Fruit fly (Drosophila melanogaster) whole organism, embryonic: ENCODE measurements around the gene Arv1.

ENCODE experiments used
- Aef1 ChIP-seq: fragments of 200-800 bp; sonication (Bioruptor generic); IDR thresholded peaks from 3 replicates; pipeline ENCODE4 v1.3.6; 2022; ENCODE audit warnings: missing biosample characterization, missing genetic modification characterization
- Atf3 ChIP-seq: fragments of 200-800 bp; sonication (Bioruptor generic); optimal IDR thresholded peaks from 3 replicates; lab custom pipeline; 2016; ENCODE audit warnings: missing biosample characterization, missing genetic modification characterization
- CG10431 ChIP-seq: fragments of 200-800 bp; sonication (Bioruptor generic); optimal IDR thresholded peaks from 3 replicates; lab custom pipeline; 2018; ENCODE audit warnings: missing biosample characterization, mild to moderate bottlenecking, missing genetic modification characterization
- CG10462 ChIP-seq: fragments of 200-800 bp; sonication (Bioruptor generic); optimal IDR thresholded peaks from 2 replicates; lab custom pipeline; 2016; ENCODE audit warnings: missing biosample characterization, missing genetic modification characterization
- CG12236 ChIP-seq: fragments of 200-800 bp; sonication (Bioruptor generic); optimal IDR thresholded peaks from 2 replicates; lab custom pipeline; 2016; ENCODE audit warnings: missing biosample characterization, missing genetic modification characterization
- CG12744 ChIP-seq: fragments of 200-800 bp; sonication (Bioruptor generic); optimal IDR thresholded peaks from 2 replicates; lab custom pipeline; 2016; ENCODE audit warnings: missing biosample characterization, missing genetic modification characterization
- CG13287 ChIP-seq: fragments of 200-800 bp; sonication (Bioruptor generic); IDR thresholded peaks from 2 replicates; pipeline ENCODE4 v1.3.6; 2022; ENCODE audit warnings: missing biosample characterization, missing genetic modification characterization; ENCODE audit not compliant: partially characterized antibody
- CG13775 ChIP-seq: fragments of 200-800 bp; sonication (Bioruptor generic); optimal IDR thresholded peaks from 3 replicates; lab custom pipeline; 2017; ENCODE audit warnings: missing biosample characterization, mild to moderate bottlenecking, missing genetic modification characterization
- CG14050 ChIP-seq: fragments of 200-800 bp; sonication (Bioruptor generic); IDR thresholded peaks from 3 replicates; pipeline ENCODE4 v1.3.6; 2022; ENCODE audit warnings: missing biosample characterization, missing genetic modification characterization
- CG1603 ChIP-seq: fragments of 200-800 bp; sonication (Bioruptor generic); optimal IDR thresholded peaks from 2 replicates; lab custom pipeline; 2019; ENCODE audit warnings: missing biosample characterization, mild to moderate bottlenecking, missing genetic modification characterization, moderate library complexity
- CG17568 ChIP-seq: fragments of 200-800 bp; sonication (Bioruptor generic); optimal IDR thresholded peaks from 2 replicates; lab custom pipeline; 2018; ENCODE audit warnings: missing biosample characterization, mild to moderate bottlenecking, missing genetic modification characterization, moderate library complexity
- CG18262 ChIP-seq: fragments of 200-800 bp; optimal IDR thresholded peaks from 3 replicates; lab custom pipeline; 2019; ENCODE audit warnings: missing biosample characterization, mild to moderate bottlenecking, missing genetic modification characterization, moderate library complexity
- CG18476 ChIP-seq: fragments of 200-800 bp; sonication (Bioruptor generic); optimal IDR thresholded peaks from 2 replicates; lab custom pipeline; 2016; ENCODE audit warnings: missing biosample characterization, mild to moderate bottlenecking, missing genetic modification characterization
- CG2678 ChIP-seq: fragments of 200-800 bp; sonication (Bioruptor generic); optimal IDR thresholded peaks from 3 replicates; lab custom pipeline; 2019; ENCODE audit warnings: missing biosample characterization, mild to moderate bottlenecking, missing genetic modification characterization, moderate library complexity
- CG2712 ChIP-seq: fragments of 200-800 bp; optimal IDR thresholded peaks from 3 replicates; lab custom pipeline; 2019; ENCODE audit warnings: missing biosample characterization, mild to moderate bottlenecking, missing genetic modification characterization, moderate library complexity
- CG3995 ChIP-seq: fragments of 200-800 bp; sonication (Bioruptor generic); optimal IDR thresholded peaks from 3 replicates; lab custom pipeline; 2016; ENCODE audit warnings: missing biosample characterization, missing genetic modification characterization
- CG6689 ChIP-seq: fragments of 200-800 bp; sonication (Bioruptor generic); IDR thresholded peaks from 2 replicates; pipeline ENCODE4 v1.3.6; 2022; ENCODE audit warnings: missing biosample characterization, missing genetic modification characterization
- CG7987 ChIP-seq: fragments of 200-800 bp; sonication (Bioruptor generic); optimal IDR thresholded peaks from 2 replicates; lab custom pipeline; 2018; ENCODE audit warnings: missing biosample characterization, mild to moderate bottlenecking, missing genetic modification characterization, moderate library complexity
- CG9727 ChIP-seq: fragments of 200-800 bp; sonication (Bioruptor generic); optimal IDR thresholded peaks from 3 replicates; lab custom pipeline; 2017; ENCODE audit warnings: missing biosample characterization, mild to moderate bottlenecking, missing genetic modification characterization
- D ChIP-seq, 2 experiments: fragments of 200-800 bp in 1 of 2; fragments of >200 bp in 1 of 2; sonication (Bioruptor generic) in 1 of 2; optimal IDR thresholded peaks; 2 replicates in 1 of 2; 3 replicates in 1 of 2; lab custom pipeline; 2017; ENCODE audit warnings: mild to moderate bottlenecking in 1 of 2, missing biosample characterization in 1 of 2, missing genetic modification characterization in 1 of 2, missing genetic modification reagents in 1 of 2
- Dfd ChIP-seq, 2 experiments: fragments of >200 bp; optimal IDR thresholded peaks; 2 replicates each; lab custom pipeline; 2017; ENCODE audit warnings: missing biosample characterization in 2 of 2, missing genetic modification characterization in 2 of 2
- Dp ChIP-seq: fragments of 200-800 bp; sonication (Bioruptor generic); optimal IDR thresholded peaks from 2 replicates; lab custom pipeline; 2018; ENCODE audit warnings: missing biosample characterization, mild to moderate bottlenecking, missing genetic modification characterization, moderate library complexity
- E2f2 ChIP-seq: fragments of 200-800 bp; sonication (Bioruptor generic); IDR thresholded peaks from 2 replicates; pipeline ENCODE4 v1.3.6; 2022; ENCODE audit warnings: missing biosample characterization, missing genetic modification characterization
- Ets97D ChIP-seq: fragments of 200-800 bp; sonication (Bioruptor generic); optimal IDR thresholded peaks from 3 replicates; lab custom pipeline; 2016; ENCODE audit warnings: missing biosample characterization, missing genetic modification characterization
- Fer2 ChIP-seq: fragments of 200-800 bp; sonication (Bioruptor generic); optimal IDR thresholded peaks from 2 replicates; lab custom pipeline; 2018; ENCODE audit warnings: missing biosample characterization, mild to moderate bottlenecking, missing genetic modification characterization, moderate library complexity
- Gug ChIP-seq: fragments of 200-800 bp; sonication (Bioruptor generic); IDR thresholded peaks from 4 replicates; pipeline ENCODE4 v1.3.6; 2022; ENCODE audit warnings: missing biosample characterization, missing genetic modification characterization
- HLH54F ChIP-seq: fragments of 200-800 bp; sonication (Bioruptor generic); optimal IDR thresholded peaks from 3 replicates; lab custom pipeline; 2016; ENCODE audit warnings: missing biosample characterization, missing genetic modification characterization
- Hr39 ChIP-seq: fragments of >200 bp; optimal IDR thresholded peaks from 2 replicates; lab custom pipeline; 2017
- Mrtf ChIP-seq: fragments of 200-800 bp; sonication (Bioruptor generic); IDR thresholded peaks from 3 replicates; pipeline ENCODE4 v1.3.6; 2022; ENCODE audit warnings: missing biosample characterization, missing genetic modification characterization
- PHDP ChIP-seq: fragments of 200-800 bp; sonication (Bioruptor generic); optimal IDR thresholded peaks from 3 replicates; lab custom pipeline; 2018; ENCODE audit warnings: missing biosample characterization, mild to moderate bottlenecking, missing genetic modification characterization, moderate library complexity
- Pdp1 ChIP-seq, 2 experiments: fragments of 200-800 bp; sonication (Bioruptor generic); optimal IDR thresholded peaks; 3 replicates each; lab custom pipeline; 2016; ENCODE audit warnings: missing biosample characterization in 2 of 2, missing genetic modification characterization in 2 of 2, mild to moderate bottlenecking in 1 of 2, moderate library complexity in 1 of 2
- Stat92E ChIP-seq, 3 experiments: fragments of >200 bp in 2 of 3; fragments of 200-800 bp in 1 of 3; sonication (Bioruptor generic) in 1 of 3; optimal IDR thresholded peaks; 2 replicates each; lab custom pipeline; 2017 to 2019; ENCODE audit warnings: missing biosample characterization in 3 of 3, missing genetic modification characterization in 3 of 3, mild to moderate bottlenecking in 1 of 3, moderate library complexity in 1 of 3
- Tbp ChIP-seq: fragments of >200 bp; optimal IDR thresholded peaks from 2 replicates; lab custom pipeline; 2018; ENCODE audit warnings: missing biosample characterization, missing genetic modification characterization
- ap ChIP-seq: fragments of 200-800 bp; sonication (Bioruptor generic); IDR thresholded peaks from 2 replicates; pipeline ENCODE4 v1.3.6; 2022; ENCODE audit warnings: missing biosample characterization, missing genetic modification characterization
- bcd ChIP-seq: fragments of 200-800 bp; sonication (Bioruptor generic); optimal IDR thresholded peaks from 2 replicates; lab custom pipeline; 2017; ENCODE audit warnings: missing biosample characterization, mild to moderate bottlenecking, missing genetic modification characterization
- cas ChIP-seq: fragments of 200-800 bp; sonication (Bioruptor generic); IDR thresholded peaks from 2 replicates; pipeline ENCODE4 v1.3.6; 2022; ENCODE audit warnings: missing biosample characterization, missing genetic modification characterization
- dan ChIP-seq: fragments of 200-800 bp; sonication (Bioruptor generic); IDR thresholded peaks from 2 replicates; pipeline ENCODE4 v1.3.6; 2022; ENCODE audit warnings: missing biosample characterization, missing genetic modification characterization
- fu2 ChIP-seq: fragments of 200-800 bp; sonication (Bioruptor generic); optimal IDR thresholded peaks from 2 replicates; lab custom pipeline; 2016; ENCODE audit warnings: missing biosample characterization, missing genetic modification characterization
- gfzf ChIP-seq: fragments of 200-800 bp; sonication (Bioruptor generic); optimal IDR thresholded peaks from 2 replicates; lab custom pipeline; 2016; ENCODE audit warnings: missing biosample characterization, mild to moderate bottlenecking, missing genetic modification characterization, moderate library complexity
- grau ChIP-seq: fragments of 200-800 bp; optimal IDR thresholded peaks from 3 replicates; lab custom pipeline; 2019; ENCODE audit warnings: missing biosample characterization, mild to moderate bottlenecking, missing genetic modification characterization, moderate library complexity
- jing ChIP-seq: fragments of 200-800 bp; sonication (Bioruptor generic); optimal IDR thresholded peaks from 2 replicates; lab custom pipeline; 2018; ENCODE audit warnings: missing biosample characterization, mild to moderate bottlenecking, missing genetic modification characterization
- lov ChIP-seq, 2 experiments: fragments of 200-800 bp in 1 of 2; fragments of >200 bp in 1 of 2; sonication (Bioruptor generic) in 1 of 2; IDR thresholded peaks in 1 of 2; optimal IDR thresholded peaks in 1 of 2; 2 replicates in 1 of 2; 3 replicates in 1 of 2; pipeline versions ENCODE4 v1.3.6 to Lab custom; 2017 to 2022; ENCODE audit warnings: missing biosample characterization in 1 of 2, missing genetic modification characterization in 1 of 2
- nmo ChIP-seq: fragments of 200-800 bp; sonication (Bioruptor generic); optimal IDR thresholded peaks from 2 replicates; lab custom pipeline; 2018; ENCODE audit warnings: missing biosample characterization, mild to moderate bottlenecking, missing genetic modification characterization, moderate library complexity
- pzg ChIP-seq: fragments of 200-800 bp; sonication (Bioruptor generic); optimal IDR thresholded peaks from 3 replicates; lab custom pipeline; 2018; ENCODE audit warnings: missing biosample characterization, mild to moderate bottlenecking, missing genetic modification characterization, moderate library complexity
- sc ChIP-seq, 3 experiments: fragments of >200 bp in 2 of 3; fragments of 200-800 bp in 1 of 3; sonication (Bioruptor generic) in 1 of 3; optimal IDR thresholded peaks; 2 replicates in 2 of 3; 3 replicates in 1 of 3; lab custom pipeline; 2017; ENCODE audit warnings: mild to moderate bottlenecking in 1 of 3, missing biosample characterization in 1 of 3, missing genetic modification characterization in 1 of 3, missing genetic modification reagents in 1 of 3
- stwl ChIP-seq: fragments of 200-800 bp; sonication (Bioruptor generic); optimal IDR thresholded peaks from 3 replicates; lab custom pipeline; 2018; ENCODE audit warnings: missing biosample characterization, mild to moderate bottlenecking, missing genetic modification characterization, moderate library complexity
- tll ChIP-seq, 2 experiments: fragments of 200-800 bp in 1 of 2; fragments of >200 bp in 1 of 2; sonication (Bioruptor generic) in 1 of 2; optimal IDR thresholded peaks; 2 replicates each; lab custom pipeline; 2017 to 2019; ENCODE audit warnings: missing biosample characterization in 2 of 2, missing genetic modification characterization in 2 of 2, mild to moderate bottlenecking in 1 of 2, moderate library complexity in 1 of 2
- usp ChIP-seq: fragments of >200 bp; optimal IDR thresholded peaks from 2 replicates; lab custom pipeline; 2017; ENCODE audit warnings: missing biosample characterization, missing genetic modification characterization

Arv1 gene

dm6 chr3L:21523059-21523836 lies 5.9 kb downstream of the Arv1 start, which contains the start of gene CG7611 (continued):
- TF ChIP-seq CG1603 (tag; lab: Kevin White, UChicago) (peak; percentile 29), dan (GFP tag; lab: Robert Waterston, UW) (no peak), grau (tag; lab: Kevin White, UChicago) (no peak), Dp (GFP tag; lab: Kevin White, UChicago) (peak; percentile 50), Fer2 (tag; lab: Kevin White, UChicago) (no peak), Stat92E (GFP tag; optimal IDR thresholded peaks at IDR 0.05; lab: Kevin White, UChicago) (peak in 1 of 3 experiments; percentile 13), Gug (GFP tag; lab: Robert Waterston, UW) (no peak), CG9727 (GFP tag; lab: Kevin White, UChicago) (no peak), PHDP (tag; lab: Kevin White, UChicago) (no peak), CG14050 (GFP tag; lab: Robert Waterston, UW) (no peak), tll (GFP tag; optimal IDR thresholded peaks at IDR 0.05; lab: Kevin White, UChicago) (no peak), ap (GFP tag; lab: Robert Waterston, UW) (no peak), sc (optimal IDR thresholded peaks at IDR 0.05; lab: Kevin White, UChicago) (no peak), sc (GFP tag; optimal IDR thresholded peaks at IDR 0.05; lab: Kevin White, UChicago) (no peak), jing (GFP tag; lab: Kevin White, UChicago) (no peak), bcd (GFP tag; lab: Kevin White, UChicago) (no peak), lov (optimal IDR thresholded peaks at IDR 0.05; lab: Kevin White, UChicago) (no peak), lov (GFP tag; IDR thresholded peaks at IDR 0.05; lab: Robert Waterston, UW) (no peak), CG7987 (GFP tag; lab: Kevin White, UChicago) (no peak), CG18262 (no peak), Mrtf (GFP tag; lab: Robert Waterston, UW) (no peak), Atf3 (GFP tag; lab: Kevin White, UChicago) (no peak), E2f2 (GFP tag; lab: Robert Waterston, UW) (peak; percentile 57), CG17568 (GFP tag; lab: Kevin White, UChicago) (no peak), CG10431 (GFP tag; lab: Kevin White, UChicago) (peak; percentile 79), D (optimal IDR thresholded peaks at IDR 0.05; lab: Kevin White, UChicago) (peak; percentile 68), D (GFP tag; optimal IDR thresholded peaks at IDR 0.05; lab: Kevin White, UChicago) (peak; percentile 8), pzg (GFP tag; lab: Kevin White, UChicago) (peak; percentile 52), stwl (tag; lab: Kevin White, UChicago) (peak; percentile 57), Ets97D (GFP tag; lab: Kevin White, UChicago) (no peak), nmo (no peak), CG3995 (GFP tag; lab: Kevin White, UChicago) (peak; percentile 40), CG18476 (GFP tag; lab: Kevin White, UChicago) (no peak), Dfd (GFP tag; optimal IDR thresholded peaks at IDR 0.05; lab: Kevin White, UChicago) (no peak), CG2678 (tag; lab: Kevin White, UChicago) (no peak), Hr39 (lab: Kevin White, UChicago) (no peak), HLH54F (GFP tag; lab: Kevin White, UChicago) (no peak), Pdp1 (GFP tag; optimal IDR thresholded peaks at IDR 0.05; lab: Kevin White, UChicago) (peak in 1 of 2 experiments; percentile 77), CG13775 (GFP tag; lab: Kevin White, UChicago) (no peak), fu2 (no peak), Aef1 (GFP tag; lab: Robert Waterston, UW) (no peak), cas (GFP tag; lab: Robert Waterston, UW) (no peak), Tbp (GFP tag; lab: Kevin White, UChicago) (no peak), CG13287 (GFP tag; lab: Robert Waterston, UW) (peak; percentile 27; the same call in 1 of the 2 replicates), CG10462 (GFP tag; lab: Kevin White, UChicago) (no peak), usp (GFP tag; lab: Kevin White, UChicago) (no peak), CG2712 (tag; lab: Kevin White, UChicago) (peak; percentile 22), CG6689 (GFP tag; lab: Robert Waterston, UW) (no peak), CG12744 (GFP tag; lab: Kevin White, UChicago) (no peak), gfzf (GFP tag; lab: Kevin White, UChicago) (peak; percentile 78), CG12236 (GFP tag; lab: Kevin White, UChicago) (no peak)
